Fruit fly (Drosophila melanogaster): ENCODE measurements around the gene CG4558.

CG4558 gene

dm6 chrX:6876343-6876742 lies 26.8 kb downstream of the CG4558 start (continued):
- TF ChIP-seq CG15269 (tag; optimal IDR thresholded peaks at IDR 0.05) (no peak), abd-A (tag; optimal IDR thresholded peaks at IDR 0.05) (no peak), tx (GFP tag; optimal IDR thresholded peaks at IDR 0.05) (no peak), grn (GFP tag; optimal IDR thresholded peaks at IDR 0.05) (no peak)

dm6 chrX:6898147-6898546 lies 48.6 kb downstream of the CG4558 start:
- TF ChIP-seq Mes4 (GFP tag; optimal IDR thresholded peaks at IDR 0.05) (no peak), CG14050 (GFP tag; IDR thresholded peaks at IDR 0.05) (no peak), CG11504 (tag; optimal IDR thresholded peaks at IDR 0.05) (peak; percentile 3), Ets65A (GFP tag) (peak; percentile 57), CG10565 (GFP tag; optimal IDR thresholded peaks at IDR 0.05) (no peak), CG14860 (GFP tag; IDR thresholded peaks at IDR 0.05; ENCODE audit: partially characterized antibody) (no peak), pb (GFP tag; optimal IDR thresholded peaks at IDR 0.05) (no peak), HmgD (GFP tag; optimal IDR thresholded peaks at IDR 0.05) (no peak), Poxn (GFP tag; IDR thresholded peaks at IDR 0.05) (no peak), sens (GFP tag) (peak; percentile 63), tap (tag; optimal IDR thresholded peaks at IDR 0.05) (no peak), p53 (GFP tag; optimal IDR thresholded peaks at IDR 0.05) (no peak), MTF-1 (GFP tag; optimal IDR thresholded peaks at IDR 0.05; ENCODE audit: borderline replicate concordance) (no peak), row (GFP tag; IDR thresholded peaks at IDR 0.05) (0 out of 3 replicates have a peak, but pooled peaks have one; percentile 19), trem (tag; optimal IDR thresholded peaks at IDR 0.05) (no peak), CG14710 (tag; optimal IDR thresholded peaks at IDR 0.05) (no peak), CG31388 (GFP tag; optimal IDR thresholded peaks at IDR 0.05) (no peak), corto (GFP tag; optimal IDR thresholded peaks at IDR 0.05) (no peak), prd (optimal IDR thresholded peaks at IDR 0.05) (no peak), prd (GFP tag; IDR thresholded peaks at IDR 0.05) (peak; percentile 46; the same call in 2 of the 3 replicates), CG7839 (tag; optimal IDR thresholded peaks at IDR 0.05) (peak; percentile 2), tll (GFP tag; optimal IDR thresholded peaks at IDR 0.05) (no peak), grn (GFP tag; optimal IDR thresholded peaks at IDR 0.05) (no peak)

Data from whole organism, embryonic.